Worm (Caenorhabditis elegans): Measurements from ENCODE around the gene rpl-9.

- no peak for TF ChIP-seq nhr-28 (tag; optimal IDR thresholded peaks at IDR 0.05)
- no peak for TF ChIP-seq ztf-11 (tag; optimal IDR thresholded peaks at IDR 0.05)
- TF ChIP-seq unc-62 (GFP tag; optimal IDR thresholded peaks at IDR 0.05), result peak; percentile 99
- no peak for TF ChIP-seq ceh-43 (GFP tag; optimal IDR thresholded peaks at IDR 0.05)
- no peak for TF ChIP-seq elt-3 (tag; optimal IDR thresholded peaks at IDR 0.05)
- no peak for TF ChIP-seq nhr-237 (tag; optimal IDR thresholded peaks at IDR 0.05)
- no peak for TF ChIP-seq flh-1 (GFP tag; optimal IDR thresholded peaks at IDR 0.05)
- TF ChIP-seq elt-1 (tag; optimal IDR thresholded peaks at IDR 0.05; ENCODE audit: borderline replicate concordance, insufficient read depth), result no peak
- peak; percentile 84 for TF ChIP-seq unc-120 (tag; optimal IDR thresholded peaks at IDR 0.05; ENCODE audit: poor library complexity, severe bottlenecking)
Measured at ce11 chrIII:7554697-7555145, 17.9 kb downstream of the rpl-9 start.

All from whole organism, mixed stage, embryonic.